Fruit fly (Drosophila melanogaster): Measurements from ENCODE around the gene CG14785.

The CG14785 gene

DNA sequence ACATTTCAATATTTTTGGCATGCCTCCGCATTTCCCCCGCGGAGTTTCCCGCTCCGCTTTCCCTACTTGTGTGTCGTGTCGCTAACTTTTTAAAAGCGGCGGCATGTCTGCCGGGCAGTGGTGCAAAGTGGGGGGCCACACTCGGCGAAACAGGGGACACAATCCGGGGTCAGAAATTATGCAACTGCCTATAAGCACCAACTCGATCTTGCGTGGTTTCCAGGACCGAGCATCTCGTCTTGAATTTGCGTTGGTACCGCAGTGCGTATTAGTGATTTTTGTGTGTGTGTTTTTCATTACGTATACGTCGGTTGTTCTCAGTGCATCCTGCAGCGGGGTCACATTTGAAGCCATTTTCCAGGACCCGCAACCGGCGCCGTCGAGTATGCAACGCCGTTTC is 49.2 kb downstream of the CG14785 start:
- TF ChIP-seq Dif (GFP tag; optimal IDR thresholded peaks at IDR 0.05; ENCODE audit: partially characterized antibody) (no peak), foxo (GFP tag; optimal IDR thresholded peaks at IDR 0.05) (peak in 1 of 2 experiments; percentile 14)

DNA sequence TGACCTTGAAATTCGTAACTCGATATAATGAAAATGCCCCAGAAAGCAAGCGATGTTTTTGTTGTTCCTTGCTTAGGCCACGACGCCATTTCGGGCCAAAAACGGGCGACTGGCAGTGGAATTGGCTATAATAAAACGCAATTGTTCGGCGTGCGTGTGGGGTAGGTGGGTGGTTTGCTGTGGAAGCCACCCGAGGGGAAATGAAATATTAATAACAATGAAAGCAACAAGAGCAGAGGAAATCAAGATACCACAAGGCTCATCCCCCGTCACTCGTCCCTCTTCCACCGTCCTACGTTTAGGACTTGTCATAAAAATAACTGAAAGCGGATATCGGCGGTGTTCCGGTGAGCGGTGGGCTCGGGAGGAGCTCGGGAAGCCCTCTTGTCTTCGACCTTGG is 51.1 kb downstream of the CG14785 start:
- no peak for TF ChIP-seq fru (GFP tag; optimal IDR thresholded peaks at IDR 0.05)
- no peak for TF ChIP-seq Myc (optimal IDR thresholded peaks at IDR 0.05)
- no peak for TF ChIP-seq Rel (GFP tag; optimal IDR thresholded peaks at IDR 0.05)
- no peak for TF ChIP-seq Rel (tag; optimal IDR thresholded peaks at IDR 0.05)
- TF ChIP-seq ey (GFP tag; optimal IDR thresholded peaks at IDR 0.05), result no peak
- no peak for TF ChIP-seq CrebA (GFP tag; optimal IDR thresholded peaks at IDR 0.05; ENCODE audit: borderline replicate concordance)
- TF ChIP-seq HLH106 (tag; optimal IDR thresholded peaks at IDR 0.05), result no peak
- TF ChIP-seq Vsx2 (GFP tag; optimal IDR thresholded peaks at IDR 0.05; ENCODE audit: partially characterized antibody), result no peak
- no peak for TF ChIP-seq tai (GFP tag; optimal IDR thresholded peaks at IDR 0.05)
- no peak for TF ChIP-seq Hnf4 (GFP tag; optimal IDR thresholded peaks at IDR 0.05)
- TF ChIP-seq OdsH (GFP tag; optimal IDR thresholded peaks at IDR 0.05), result no peak
- no peak for TF ChIP-seq Hr83 (GFP tag; optimal IDR thresholded peaks at IDR 0.05; ENCODE audit: poor library complexity, severe bottlenecking)
- no peak for TF ChIP-seq foxo (GFP tag; optimal IDR thresholded peaks at IDR 0.05)
- no peak for TF ChIP-seq pan (optimal IDR thresholded peaks at IDR 0.05)
- TF ChIP-seq sv (GFP tag; optimal IDR thresholded peaks at IDR 0.05), result no peak
- no peak for TF ChIP-seq rgr (GFP tag; optimal IDR thresholded peaks at IDR 0.05)
- no peak for TF ChIP-seq Dif (GFP tag; optimal IDR thresholded peaks at IDR 0.05; ENCODE audit: partially characterized antibody)
- no peak for TF ChIP-seq Sp1 (GFP tag; optimal IDR thresholded peaks at IDR 0.05)
- TF ChIP-seq woc (GFP tag; optimal IDR thresholded peaks at IDR 0.05), result no peak
- TF ChIP-seq jim (GFP tag; optimal IDR thresholded peaks at IDR 0.05), result no peak
- TF ChIP-seq Abd-B (GFP tag; optimal IDR thresholded peaks at IDR 0.05), result no peak
